Worm (Caenorhabditis elegans) whole organism, L3 larva: ENCODE results near the gene C27B7.9.

Experiments
- R02D3.7 ChIP-seq: fragments of 150-350 bp; optimal IDR thresholded peaks from 2 replicates; lab custom pipeline; 2014; ENCODE audit warnings: missing biosample characterization, missing genetic modification characterization
- ZK546.5 ChIP-seq: sonication (generic microtip); optimal IDR thresholded peaks from 2 replicates; lab custom pipeline; 2017; ENCODE audit warnings: missing biosample characterization, missing genetic modification characterization
- aly-2 ChIP-seq: fragments of 150-350 bp; optimal IDR thresholded peaks from 2 replicates; lab custom pipeline; 2014; ENCODE audit warnings: missing biosample characterization, missing genetic modification characterization
- ama-1 ChIP-seq: fragments of 150-350 bp; optimal IDR thresholded peaks from 2 replicates; lab custom pipeline; 2018
- ceh-16 ChIP-seq: sonication (generic microtip); optimal IDR thresholded peaks from 2 replicates; lab custom pipeline; 2017; ENCODE audit warnings: missing biosample characterization, missing genetic modification characterization
- ceh-9 ChIP-seq: sonication (generic microtip); optimal IDR thresholded peaks from 2 replicates; lab custom pipeline; 2018; ENCODE audit warnings: missing biosample characterization, missing genetic modification characterization
- daf-12 ChIP-seq: fragments of 150-350 bp; optimal IDR thresholded peaks from 2 replicates; lab custom pipeline; 2014; ENCODE audit warnings: missing biosample characterization, missing genetic modification reagents, missing genetic modification characterization
- egl-27 ChIP-seq: sonication (generic microtip); optimal IDR thresholded peaks from 4 replicates; lab custom pipeline; 2017; ENCODE audit warnings: missing biosample characterization, missing genetic modification reagents, missing genetic modification characterization
- egl-5 ChIP-seq: fragments of 150-350 bp; optimal IDR thresholded peaks from 2 replicates; lab custom pipeline; 2017; ENCODE audit warnings: missing biosample characterization, missing genetic modification reagents, missing genetic modification characterization, inconsistent platforms
- elt-1 ChIP-seq: fragments of 150-350 bp; optimal IDR thresholded peaks from 2 replicates; lab custom pipeline; 2014; ENCODE audit warnings: missing biosample characterization, missing genetic modification characterization
- elt-3 ChIP-seq, 3 experiments: fragments of 150-350 bp in 1 of 3; sonication (generic microtip) in 2 of 3; optimal IDR thresholded peaks; 2 replicates in 2 of 3; 4 replicates in 1 of 3; lab custom pipeline; 2014 to 2017; ENCODE audit warnings: missing biosample characterization in 3 of 3, missing genetic modification characterization in 3 of 3
- eor-1 ChIP-seq, 2 experiments: fragments of 150-350 bp; optimal IDR thresholded peaks; 2 replicates each; lab custom pipeline; 2014 to 2018; ENCODE audit warnings: missing biosample characterization in 2 of 2, missing genetic modification characterization in 2 of 2
- fkh-10 ChIP-seq: sonication (generic microtip); optimal IDR thresholded peaks from 2 replicates; lab custom pipeline; 2017; ENCODE audit warnings: missing biosample characterization, missing genetic modification reagents, missing genetic modification characterization
- fkh-2 ChIP-seq: fragments of 150-350 bp; optimal IDR thresholded peaks from 2 replicates; lab custom pipeline; 2014; ENCODE audit warnings: missing biosample characterization, missing genetic modification reagents, missing genetic modification characterization
- hmg-11 ChIP-seq: sonication (generic microtip); optimal IDR thresholded peaks from 2 replicates; lab custom pipeline; 2016; ENCODE audit warnings: missing genetic modification characterization, missing compliant biosample characterization
- jun-1 ChIP-seq: fragments of 150-350 bp; optimal IDR thresholded peaks from 2 replicates; lab custom pipeline; 2014; ENCODE audit warnings: missing biosample characterization, missing genetic modification reagents, missing genetic modification characterization
- lin-15B ChIP-seq: fragments of 150-350 bp; optimal IDR thresholded peaks from 2 replicates; lab custom pipeline; 2014; ENCODE audit warnings: missing biosample characterization, missing genetic modification characterization
- lin-39 ChIP-seq: fragments of 150-350 bp; optimal IDR thresholded peaks from 2 replicates; lab custom pipeline; 2018; ENCODE audit warnings: missing biosample characterization, missing genetic modification reagents, missing genetic modification characterization
- lsy-12 ChIP-seq: sonication (generic microtip); optimal IDR thresholded peaks from 2 replicates; lab custom pipeline; 2016; ENCODE audit warnings: mild to moderate bottlenecking, missing genetic modification characterization, missing compliant biosample characterization
- mdl-1 ChIP-seq: fragments of 150-350 bp; optimal IDR thresholded peaks from 2 replicates; lab custom pipeline; 2014; ENCODE audit warnings: missing biosample characterization, missing genetic modification characterization
- mml-1 ChIP-seq: fragments of 150-350 bp; sonication (generic microtip); optimal IDR thresholded peaks from 3 replicates; lab custom pipeline; 2014; ENCODE audit warnings: missing biosample characterization, missing genetic modification characterization
- nfya-1 ChIP-seq: sonication (generic microtip); optimal IDR thresholded peaks from 2 replicates; lab custom pipeline; 2017; ENCODE audit warnings: missing genetic modification characterization, mild to moderate bottlenecking, missing compliant biosample characterization, antibody characterized with exemption, moderate library complexity; ENCODE audit not compliant: insufficient read depth
- nhr-11 ChIP-seq: fragments of 150-350 bp; optimal IDR thresholded peaks from 2 replicates; lab custom pipeline; 2014; ENCODE audit warnings: missing biosample characterization, missing genetic modification characterization
- nhr-12 ChIP-seq: fragments of 150-350 bp; optimal IDR thresholded peaks from 2 replicates; lab custom pipeline; 2014; ENCODE audit warnings: missing biosample characterization, missing genetic modification characterization
- nhr-23 ChIP-seq: fragments of 150-350 bp; optimal IDR thresholded peaks from 2 replicates; lab custom pipeline; 2014; ENCODE audit warnings: missing biosample characterization, missing genetic modification reagents, missing genetic modification characterization
- nhr-237 ChIP-seq: fragments of 150-350 bp; optimal IDR thresholded peaks from 2 replicates; lab custom pipeline; 2014; ENCODE audit warnings: missing biosample characterization, missing genetic modification characterization
- nhr-25 ChIP-seq: sonication (generic microtip); optimal IDR thresholded peaks from 2 replicates; lab custom pipeline; 2017; ENCODE audit warnings: missing biosample characterization, missing genetic modification characterization
- nhr-43 ChIP-seq: sonication (generic microtip); optimal IDR thresholded peaks from 2 replicates; lab custom pipeline; 2016; ENCODE audit warnings: mild to moderate bottlenecking, missing genetic modification characterization, missing compliant biosample characterization; ENCODE audit not compliant: poor library complexity, severe bottlenecking
- nhr-67 ChIP-seq: fragments of 150-350 bp; optimal IDR thresholded peaks from 2 replicates; lab custom pipeline; 2014; ENCODE audit warnings: missing biosample characterization, missing genetic modification characterization
- nhr-77 ChIP-seq: fragments of 150-350 bp; optimal IDR thresholded peaks from 2 replicates; lab custom pipeline; 2014; ENCODE audit warnings: missing biosample characterization, missing genetic modification characterization
- pha-4 ChIP-seq: fragments of 150-350 bp; optimal IDR thresholded peaks from 2 replicates; lab custom pipeline; 2014; ENCODE audit warnings: missing biosample characterization, missing genetic modification reagents, missing genetic modification characterization
- pqm-1 ChIP-seq: fragments of 150-350 bp; optimal IDR thresholded peaks from 2 replicates; lab custom pipeline; 2017; ENCODE audit warnings: missing biosample characterization, missing genetic modification characterization, inconsistent platforms
- sea-2 ChIP-seq: fragments of 150-350 bp; sonication (generic microtip); optimal IDR thresholded peaks from 4 replicates; lab custom pipeline; 2014; ENCODE audit warnings: missing biosample characterization, missing genetic modification reagents, missing genetic modification characterization
- skn-1 ChIP-seq: fragments of 150-350 bp; optimal IDR thresholded peaks from 2 replicates; lab custom pipeline; 2014; ENCODE audit warnings: missing biosample characterization, missing genetic modification characterization
- snpc-4 ChIP-seq: fragments of 150-350 bp; optimal IDR thresholded peaks from 2 replicates; lab custom pipeline; 2014; ENCODE audit warnings: missing biosample characterization, missing genetic modification characterization
- tbx-2 ChIP-seq: sonication (generic microtip); optimal IDR thresholded peaks from 2 replicates; lab custom pipeline; 2016; ENCODE audit warnings: mild to moderate bottlenecking, missing genetic modification characterization, missing compliant biosample characterization
- unc-39 ChIP-seq: sonication (generic microtip); optimal IDR thresholded peaks from 4 replicates; lab custom pipeline; 2017; ENCODE audit warnings: missing biosample characterization, missing genetic modification characterization
- unc-62 ChIP-seq: fragments of 150-350 bp; sonication (generic microtip); optimal IDR thresholded peaks from 4 replicates; lab custom pipeline; 2014; ENCODE audit warnings: missing biosample characterization, missing genetic modification reagents, missing genetic modification characterization
- zag-1 ChIP-seq: fragments of 150-350 bp; optimal IDR thresholded peaks from 2 replicates; lab custom pipeline; 2014; ENCODE audit warnings: missing biosample characterization, missing genetic modification characterization
- ztf-11 ChIP-seq: fragments of 150-350 bp; optimal IDR thresholded peaks from 2 replicates; lab custom pipeline; 2014; ENCODE audit warnings: missing biosample characterization, missing genetic modification characterization
- ztf-4 ChIP-seq: fragments of 150-350 bp; optimal IDR thresholded peaks from 2 replicates; lab custom pipeline; 2014; ENCODE audit warnings: missing biosample characterization, missing genetic modification characterization

Gene C27B7.9

DNA sequence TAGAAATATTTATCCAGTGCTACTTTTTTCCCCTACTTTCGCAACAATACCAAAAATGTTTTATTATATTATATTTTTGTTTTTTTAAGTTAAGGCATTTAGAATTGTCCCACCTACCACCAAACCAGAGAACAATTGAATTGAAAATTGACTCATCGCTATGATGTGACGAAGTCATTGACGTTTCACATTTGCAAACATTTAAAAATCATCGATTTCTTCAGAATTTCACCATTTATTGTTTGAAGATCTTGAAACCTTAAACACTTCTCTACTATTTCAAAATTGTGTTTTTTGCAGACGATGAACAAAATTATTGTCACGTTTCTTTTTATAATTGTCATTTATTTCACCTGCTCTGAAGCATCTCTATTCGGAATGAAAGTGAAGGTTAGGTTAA is 34.7 kb downstream of the C27B7.9 start, which contains the start of gene C09G9.8:
Gene C09G9.8, plus strand, starts transcription at position 301 of the 400 bp plus-strand sequence.
- TF ChIP-seq tbx-2 (tag; lab: Kevin White, UChicago) (no peak), zag-1 (tag; lab: Kevin White, UChicago) (no peak), jun-1 (no peak), eor-1 (tag; optimal IDR thresholded peaks at IDR 0.05; lab: Kevin White, UChicago) (no peak), egl-5 (tag; lab: Kevin White, UChicago) (no peak), R02D3.7 (tag; lab: Kevin White, UChicago) (no peak), nhr-43 (tag; lab: Kevin White, UChicago) (no peak), unc-39 (tag; lab: Kevin White, UChicago) (no peak)
- TF ChIP-seq, all 47 proteins: peak for 0

- TF ChIP-seq ztf-4 = no peak
- no peak for TF ChIP-seq nhr-67 (tag; lab: Kevin White, UChicago)
- TF ChIP-seq lsy-12 = no peak
- no peak for TF ChIP-seq jun-1
- TF ChIP-seq aly-2 = no peak
- no peak for TF ChIP-seq elt-3 (tag; optimal IDR thresholded peaks at IDR 0.05; lab: Kevin White, UChicago)
- TF ChIP-seq ceh-16 = no peak
- no peak for TF ChIP-seq zag-1 (tag; lab: Kevin White, UChicago)
- no peak for TF ChIP-seq ztf-11 (tag; lab: Kevin White, UChicago)
- TF ChIP-seq mml-1 = no peak
- TF ChIP-seq nfya-1 = no peak
- no peak for TF ChIP-seq snpc-4 (tag; lab: Kevin White, UChicago)
- TF ChIP-seq egl-5 (tag; lab: Kevin White, UChicago) = no peak
- no peak for TF ChIP-seq unc-62 (GFP tag; lab: Kevin White, UChicago)
- no peak for TF ChIP-seq pqm-1
- TF ChIP-seq nhr-12 (tag; lab: Kevin White, UChicago) = no peak
- TF ChIP-seq daf-12 (tag; lab: Kevin White, UChicago) = no peak
Measured at ce11 chrIV:8879810-8880209, 36.1 kb downstream of the C27B7.9 start, which contains the start of gene npax-4. TSS of gene npax-4 (minus strand) at chrIV:8879910.

- TF ChIP-seq jun-1 (no peak), unc-39 (tag; lab: Kevin White, UChicago) (no peak), pqm-1 (no peak), ztf-4 (no peak), ZK546.5 (tag; lab: Kevin White, UChicago) (no peak), nhr-43 (tag; lab: Kevin White, UChicago) (no peak), elt-3 (tag; optimal IDR thresholded peaks at IDR 0.05; lab: Kevin White, UChicago) (no peak), nhr-77 (no peak), nhr-67 (tag; lab: Kevin White, UChicago) (no peak), elt-1 (tag; lab: Kevin White, UChicago) (no peak), fkh-2 (no peak), egl-27 (tag; lab: Kevin White, UChicago) (no peak), skn-1 (no peak), ceh-9 (tag; lab: Kevin White, UChicago) (no peak), nhr-23 (tag; lab: Kevin White, UChicago) (no peak), eor-1 (tag; optimal IDR thresholded peaks at IDR 0.05; lab: Kevin White, UChicago) (no peak), nhr-237 (no peak), daf-12 (tag; lab: Kevin White, UChicago) (no peak), mdl-1 (no peak), hmg-11 (tag; lab: Kevin White, UChicago) (no peak)
Measured at ce11 chrIV:8873847-8874246, 42.1 kb downstream of the C27B7.9 start, which contains the start of gene hdl-2. TSS of gene hdl-2 (plus strand) at chrIV:8874147.

DNA sequence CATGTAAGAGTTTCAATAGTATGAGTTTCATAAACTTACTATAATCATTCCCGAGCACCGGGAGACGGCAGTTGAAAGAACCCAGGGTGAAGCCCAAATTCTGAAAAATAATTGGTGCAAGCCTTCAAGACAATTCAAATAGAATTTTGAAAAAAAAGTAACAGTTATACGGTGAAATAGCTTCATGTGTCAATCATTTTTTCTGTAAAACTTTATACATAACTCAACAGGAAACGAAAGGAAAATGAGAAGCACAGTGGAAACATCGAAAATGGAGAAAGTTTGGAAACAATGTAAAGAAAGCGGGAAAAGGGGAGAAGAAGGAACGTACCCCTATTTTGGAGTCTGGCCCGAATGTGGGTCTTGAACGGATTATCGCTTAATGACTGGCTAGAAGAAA is 43.0 kb downstream of the C27B7.9 start, which contains the start of gene C09G9.3:
Gene C09G9.3, minus strand, starts transcription at position 101 of the 400 bp plus-strand sequence.
- TF ChIP-seq unc-39 (tag; lab: Kevin White, UChicago) (no peak), nhr-237 (no peak), mdl-1 (no peak), nhr-77 (no peak), sea-2 (GFP tag; lab: Kevin White, UChicago) (no peak), egl-5 (tag; lab: Kevin White, UChicago) (no peak)
- TF ChIP-seq, all 47 proteins: peak for 0

ce11 chrIV:8869624-8870023 is 46.3 kb downstream of the C27B7.9 start, which contains the start of gene npp-23:
TSS of gene npp-23 (minus strand) at chrIV:8869679.
- TF ChIP-seq elt-3 (tag; optimal IDR thresholded peaks at IDR 0.05; lab: Kevin White, UChicago) (no peak), nhr-23 (tag; lab: Kevin White, UChicago) (peak; percentile 43), unc-39 (tag; lab: Kevin White, UChicago) (no peak), lin-39 (tag; lab: Kevin White, UChicago) (no peak), eor-1 (tag; optimal IDR thresholded peaks at IDR 0.05; lab: Kevin White, UChicago) (no peak), lsy-12 (no peak), nhr-11 (tag; lab: Kevin White, UChicago) (no peak), mdl-1 (no peak), nhr-77 (no peak), nhr-25 (tag; lab: Kevin White, UChicago) (peak; percentile 9), fkh-10 (no peak), pha-4 (tag; lab: Kevin White, UChicago) (peak; percentile 75), lin-15B (tag; lab: Kevin White, UChicago) (peak; percentile 49), ceh-16 (no peak), elt-1 (tag; lab: Kevin White, UChicago) (no peak), snpc-4 (tag; lab: Kevin White, UChicago) (peak; percentile 65), jun-1 (no peak), ama-1 (no peak), skn-1 (no peak)
